Worm (Caenorhabditis elegans) whole organism, L4 larva: ENCODE measurements around the gene F44G3.7.

Source experiments
- Y105C5A.15 ChIP-seq: fragments of 200-800 bp; sonication (Bioruptor generic); IDR thresholded peaks from 2 replicates; pipeline ENCODE4 v1.3.6; 2022; ENCODE audit warnings: missing genetic modification characterization, missing compliant biosample characterization
- fkh-10 ChIP-seq: fragments of 150-350 bp; optimal IDR thresholded peaks from 2 replicates; lab custom pipeline; 2014; ENCODE audit warnings: missing biosample characterization, missing genetic modification reagents, missing genetic modification characterization
- lsy-2 ChIP-seq, 2 experiments: fragments of 150-350 bp in 1 of 2; sonication (generic microtip) in 1 of 2; optimal IDR thresholded peaks; 2 replicates each; lab custom pipeline; 2014 to 2017; ENCODE audit warnings: missing biosample characterization in 2 of 2, missing genetic modification characterization in 2 of 2
- madf-5 ChIP-seq, 2 experiments: fragments of 200-800 bp; sonication (Bioruptor generic); IDR thresholded peaks; 2 replicates each; pipeline ENCODE4 v1.3.6; 2022; ENCODE audit warnings: missing compliant biosample characterization in 2 of 2, missing genetic modification characterization in 2 of 2
- nhr-10 ChIP-seq: fragments of 150-350 bp; optimal IDR thresholded peaks from 2 replicates; lab custom pipeline; 2014; ENCODE audit warnings: missing biosample characterization, missing genetic modification characterization
- nhr-237 ChIP-seq: sonication (generic microtip); optimal IDR thresholded peaks from 2 replicates; lab custom pipeline; 2017; ENCODE audit warnings: missing biosample characterization, missing genetic modification characterization
- nhr-76 ChIP-seq: fragments of 150-350 bp; optimal IDR thresholded peaks from 2 replicates; lab custom pipeline; 2014; ENCODE audit warnings: missing biosample characterization, missing genetic modification characterization
- unc-39 ChIP-seq: sonication (generic microtip); optimal IDR thresholded peaks from 2 replicates; lab custom pipeline; 2017; ENCODE audit warnings: missing biosample characterization, missing genetic modification characterization

DNA sequence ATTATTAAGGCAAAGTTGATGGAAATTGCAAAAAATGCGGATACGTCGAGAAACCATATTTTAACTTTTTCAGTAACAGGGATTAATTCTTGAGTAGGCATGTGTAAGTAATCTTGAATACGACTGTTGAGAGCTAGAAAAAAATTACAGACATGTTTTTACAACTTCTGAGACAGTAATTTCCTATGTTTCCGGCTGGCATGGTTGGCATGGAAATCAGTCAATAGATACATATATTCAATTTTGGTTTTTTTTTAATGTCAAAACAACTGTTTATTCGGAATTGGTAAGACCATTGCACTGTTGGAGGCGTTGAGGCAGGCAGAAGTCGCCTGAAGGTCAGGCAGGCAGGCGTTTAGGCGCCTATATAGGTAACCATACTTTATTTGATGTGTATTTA lies 16.4 kb upstream of the F44G3.7 start, which contains the start of gene str-254:
- TF ChIP-seq nhr-10 (tag; lab: Kevin White, UChicago) = no peak
- TF ChIP-seq Y105C5A.15 (GFP tag; lab: Robert Waterston, UW) = no peak
- TF ChIP-seq fkh-10 (GFP tag; lab: Kevin White, UChicago) = no peak
- TF ChIP-seq nhr-76 (tag; lab: Kevin White, UChicago) = no peak
- TF ChIP-seq nhr-237 (tag; lab: Kevin White, UChicago) = no peak
- TF ChIP-seq lsy-2 (tag; optimal IDR thresholded peaks at IDR 0.05; lab: Kevin White, UChicago) = no peak
- no peak for TF ChIP-seq unc-39 (tag; lab: Kevin White, UChicago)
- TF ChIP-seq madf-5 (GFP tag; IDR thresholded peaks at IDR 0.05; lab: Robert Waterston, UW) = no peak
